Fruit fly (Drosophila melanogaster) whole organism, embryonic: Measurements from ENCODE around the gene CG11839.
A peak's percentile ranks its signal among the peaks of the same experiment; 100 is the strongest.

Experiments
- Aef1 ChIP-seq: fragments of 200-800 bp; sonication (Bioruptor generic); IDR thresholded peaks from 3 replicates; pipeline ENCODE4 v1.3.6; 2022; ENCODE audit warnings: missing biosample characterization, missing genetic modification characterization
- CG12391 ChIP-seq: fragments of 200-800 bp; sonication (Bioruptor generic); optimal IDR thresholded peaks from 3 replicates; lab custom pipeline; 2018; ENCODE audit warnings: missing biosample characterization, mild to moderate bottlenecking, missing genetic modification characterization, moderate library complexity
- CG12659 ChIP-seq: fragments of 200-800 bp; sonication (Bioruptor generic); optimal IDR thresholded peaks from 3 replicates; lab custom pipeline; 2017; ENCODE audit warnings: mild to moderate bottlenecking, missing biosample characterization, missing genetic modification reagents, missing genetic modification characterization
- CG13894 ChIP-seq: fragments of 200-800 bp; sonication (Bioruptor generic); optimal IDR thresholded peaks from 3 replicates; lab custom pipeline; 2018; ENCODE audit warnings: missing biosample characterization, mild to moderate bottlenecking, missing genetic modification characterization, moderate library complexity
- CG14050 ChIP-seq: fragments of 200-800 bp; sonication (Bioruptor generic); IDR thresholded peaks from 3 replicates; pipeline ENCODE4 v1.3.6; 2022; ENCODE audit warnings: missing biosample characterization, missing genetic modification characterization
- CG14441 ChIP-seq: fragments of 200-800 bp; sonication (Bioruptor generic); IDR thresholded peaks from 2 replicates; pipeline ENCODE4 v1.3.6; 2022; ENCODE audit warnings: missing biosample characterization, missing genetic modification characterization
- CG15514 ChIP-seq: fragments of 200-800 bp; sonication (Bioruptor generic); optimal IDR thresholded peaks from 3 replicates; lab custom pipeline; 2017; ENCODE audit warnings: missing biosample characterization, missing genetic modification characterization, mild to moderate bottlenecking, moderate library complexity, missing genetic modification reagents
- CG15696 ChIP-seq: fragments of 200-800 bp; sonication (Bioruptor generic); optimal IDR thresholded peaks from 2 replicates; lab custom pipeline; 2019; ENCODE audit warnings: missing biosample characterization, mild to moderate bottlenecking, missing genetic modification characterization, moderate library complexity
- CG2678 ChIP-seq: fragments of 200-800 bp; sonication (Bioruptor generic); optimal IDR thresholded peaks from 3 replicates; lab custom pipeline; 2019; ENCODE audit warnings: missing biosample characterization, mild to moderate bottlenecking, missing genetic modification characterization, moderate library complexity
- CG2875 ChIP-seq: fragments of 200-800 bp; sonication (Bioruptor generic); optimal IDR thresholded peaks from 2 replicates; lab custom pipeline; 2017; ENCODE audit warnings: missing biosample characterization, mild to moderate bottlenecking, missing genetic modification characterization, missing genetic modification reagents
- CG30020 ChIP-seq: fragments of 200-800 bp; optimal IDR thresholded peaks from 2 replicates; lab custom pipeline; 2019; ENCODE audit warnings: missing biosample characterization, mild to moderate bottlenecking, missing genetic modification characterization, moderate library complexity
- CG32532 ChIP-seq: fragments of 200-800 bp; sonication (Bioruptor generic); IDR thresholded peaks from 2 replicates; pipeline ENCODE4 v1.3.6; 2022; ENCODE audit warnings: missing biosample characterization, missing genetic modification characterization
- CG32772 ChIP-seq: fragments of 200-800 bp; sonication (Bioruptor generic); IDR thresholded peaks from 2 replicates; pipeline ENCODE4 v1.3.6; 2022; ENCODE audit warnings: missing biosample characterization, missing genetic modification characterization
- CG3281 ChIP-seq: fragments of 200-800 bp; sonication (Bioruptor generic); optimal IDR thresholded peaks from 3 replicates; lab custom pipeline; 2017; ENCODE audit warnings: missing biosample characterization, mild to moderate bottlenecking, missing genetic modification characterization
- CG34224 ChIP-seq: fragments of 200-800 bp; sonication (Bioruptor generic); IDR thresholded peaks from 3 replicates; pipeline ENCODE4 v1.3.6; 2022; ENCODE audit warnings: missing biosample characterization, missing genetic modification characterization; ENCODE audit not compliant: partially characterized antibody
- CG43689 ChIP-seq: fragments of 200-800 bp; sonication (Bioruptor generic); IDR thresholded peaks from 2 replicates; pipeline ENCODE4 v1.3.6; 2022; ENCODE audit warnings: missing biosample characterization, missing genetic modification characterization
- CG4617 ChIP-seq: fragments of 200-800 bp; sonication (Bioruptor generic); optimal IDR thresholded peaks from 3 replicates; lab custom pipeline; 2016; ENCODE audit warnings: missing biosample characterization, missing genetic modification characterization, borderline replicate concordance
- CG6854 ChIP-seq: fragments of 200-800 bp; sonication (Bioruptor generic); optimal IDR thresholded peaks from 3 replicates; lab custom pipeline; 2017; ENCODE audit warnings: missing biosample characterization, mild to moderate bottlenecking, missing genetic modification characterization
- D19B ChIP-seq: fragments of 200-800 bp; sonication (Bioruptor generic); optimal IDR thresholded peaks from 2 replicates; lab custom pipeline; 2017; ENCODE audit warnings: missing biosample characterization, mild to moderate bottlenecking, missing genetic modification characterization
- Dek ChIP-seq: fragments of 200-800 bp; sonication (Bioruptor generic); optimal IDR thresholded peaks from 3 replicates; lab custom pipeline; 2019; ENCODE audit warnings: missing biosample characterization, mild to moderate bottlenecking, missing genetic modification characterization, moderate library complexity
- Dref ChIP-seq: fragments of 200-800 bp; sonication (Bioruptor generic); IDR thresholded peaks from 2 replicates; pipeline ENCODE4 v1.3.6; 2022; ENCODE audit warnings: missing biosample characterization, missing genetic modification characterization
- ERR ChIP-seq: fragments of 200-800 bp; sonication (Bioruptor generic); optimal IDR thresholded peaks from 2 replicates; lab custom pipeline; 2016; ENCODE audit warnings: missing biosample characterization, missing genetic modification characterization
- Ets97D ChIP-seq: fragments of 200-800 bp; sonication (Bioruptor generic); optimal IDR thresholded peaks from 3 replicates; lab custom pipeline; 2016; ENCODE audit warnings: missing biosample characterization, missing genetic modification characterization
- Fer3 ChIP-seq: fragments of 200-800 bp; sonication (Bioruptor generic); optimal IDR thresholded peaks from 2 replicates; lab custom pipeline; 2018; ENCODE audit warnings: missing biosample characterization, mild to moderate bottlenecking, missing genetic modification characterization, moderate library complexity
- H15 ChIP-seq: fragments of 200-800 bp; sonication (Bioruptor generic); IDR thresholded peaks from 3 replicates; pipeline ENCODE4 v1.3.6; 2022; ENCODE audit warnings: missing biosample characterization, missing genetic modification characterization
- HLH54F ChIP-seq: fragments of 200-800 bp; sonication (Bioruptor generic); optimal IDR thresholded peaks from 3 replicates; lab custom pipeline; 2016; ENCODE audit warnings: missing biosample characterization, missing genetic modification characterization
- Hr39 ChIP-seq: fragments of >200 bp; optimal IDR thresholded peaks from 2 replicates; lab custom pipeline; 2017
- Oaz ChIP-seq: fragments of 200-800 bp; sonication (Bioruptor generic); IDR thresholded peaks from 2 replicates; pipeline ENCODE4 v1.3.6; 2022; ENCODE audit warnings: missing biosample characterization, missing genetic modification characterization
- br ChIP-seq: fragments of >200 bp; optimal IDR thresholded peaks from 2 replicates; lab custom pipeline; 2017
- caup ChIP-seq: fragments of 200-800 bp; sonication (Bioruptor generic); optimal IDR thresholded peaks from 3 replicates; lab custom pipeline; 2017; ENCODE audit warnings: missing biosample characterization, mild to moderate bottlenecking, missing genetic modification characterization, moderate library complexity; ENCODE audit not compliant: severe bottlenecking
- dpn ChIP-seq, 2 experiments: fragments of 200-800 bp; sonication (Bioruptor generic); optimal IDR thresholded peaks; 3 replicates each; lab custom pipeline; 2016; ENCODE audit warnings: missing biosample characterization in 2 of 2, missing genetic modification characterization in 2 of 2
- esg ChIP-seq: fragments of 200-800 bp; sonication (Bioruptor generic); conservative IDR thresholded peaks from 2 replicates; pipeline ENCODE4 v1.3.6; 2022; ENCODE audit warnings: missing biosample characterization, missing genetic modification characterization
- gsb ChIP-seq: fragments of 200-800 bp; sonication (Bioruptor generic); IDR thresholded peaks from 2 replicates; pipeline ENCODE4 v1.3.6; 2022; ENCODE audit warnings: missing biosample characterization, missing genetic modification characterization
- hb ChIP-seq: fragments of 200-800 bp; sonication (Bioruptor generic); IDR thresholded peaks from 3 replicates; pipeline ENCODE4 v1.3.6; 2022; ENCODE audit warnings: missing biosample characterization, missing genetic modification characterization; ENCODE audit not compliant: partially characterized antibody
- hth ChIP-seq: fragments of >200 bp; optimal IDR thresholded peaks from 2 replicates; lab custom pipeline; 2017; ENCODE audit warnings: inconsistent platforms
- ind ChIP-seq: fragments of 200-800 bp; sonication (Bioruptor generic); optimal IDR thresholded peaks from 3 replicates; lab custom pipeline; 2016; ENCODE audit warnings: missing biosample characterization, missing genetic modification characterization
- jigr1 ChIP-seq: fragments of 200-800 bp; sonication (Bioruptor generic); IDR thresholded peaks from 3 replicates; pipeline ENCODE4 v1.3.6; 2022; ENCODE audit warnings: missing biosample characterization, missing genetic modification characterization
- jing ChIP-seq: fragments of 200-800 bp; sonication (Bioruptor generic); optimal IDR thresholded peaks from 2 replicates; lab custom pipeline; 2018; ENCODE audit warnings: missing biosample characterization, mild to moderate bottlenecking, missing genetic modification characterization
- lov ChIP-seq, 2 experiments: fragments of 200-800 bp in 1 of 2; fragments of >200 bp in 1 of 2; sonication (Bioruptor generic) in 1 of 2; IDR thresholded peaks in 1 of 2; optimal IDR thresholded peaks in 1 of 2; 2 replicates in 1 of 2; 3 replicates in 1 of 2; pipeline versions ENCODE4 v1.3.6 to Lab custom; 2017 to 2022; ENCODE audit warnings: missing biosample characterization in 1 of 2, missing genetic modification characterization in 1 of 2
- maf-S ChIP-seq: fragments of 200-800 bp; sonication (Bioruptor generic); optimal IDR thresholded peaks from 2 replicates; lab custom pipeline; 2016; ENCODE audit warnings: missing biosample characterization, missing genetic modification characterization
- p53 ChIP-seq: fragments of 200-800 bp; sonication (Bioruptor generic); optimal IDR thresholded peaks from 2 replicates; lab custom pipeline; 2016; ENCODE audit warnings: missing biosample characterization, missing genetic modification characterization
- phol ChIP-seq: fragments of 200-800 bp; sonication (Bioruptor generic); optimal IDR thresholded peaks from 3 replicates; lab custom pipeline; 2018; ENCODE audit warnings: missing biosample characterization, mild to moderate bottlenecking, missing genetic modification characterization, moderate library complexity
- sug ChIP-seq: fragments of 200-800 bp; optimal IDR thresholded peaks from 2 replicates; lab custom pipeline; 2019; ENCODE audit warnings: missing biosample characterization, mild to moderate bottlenecking, missing genetic modification characterization, moderate library complexity
- unpg ChIP-seq: fragments of 200-800 bp; sonication (Bioruptor generic); optimal IDR thresholded peaks from 3 replicates; lab custom pipeline; 2018; ENCODE audit warnings: missing biosample characterization, mild to moderate bottlenecking, missing genetic modification characterization, moderate library complexity

Gene CG11839

DNA sequence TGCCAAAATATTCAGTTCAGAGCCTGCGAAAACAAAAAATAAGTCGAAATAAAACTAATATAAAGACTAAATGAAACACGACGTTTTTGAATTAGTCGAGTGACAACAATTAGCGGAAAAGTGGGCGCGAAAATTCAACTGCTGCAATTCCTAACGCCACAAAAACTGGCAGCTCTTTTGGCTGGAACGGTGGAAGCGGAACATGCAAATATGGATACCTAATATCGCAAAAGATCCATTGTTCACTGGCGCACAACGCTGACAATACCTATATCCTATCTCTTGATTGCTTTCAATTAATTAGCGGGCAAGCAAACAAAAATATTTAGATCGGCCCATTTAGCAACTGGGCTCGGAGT, 20.4 kb upstream of the CG11839 start, which contains the start of gene CG11791 (continued):
- TF ChIP-seq esg (GFP tag; lab: Robert Waterston, UW) (no peak), unpg (GFP tag; lab: Kevin White, UChicago) (no peak), CG2875 (GFP tag; lab: Kevin White, UChicago) (no peak), H15 (no peak), CG12391 (tag; lab: Kevin White, UChicago) (no peak), Ets97D (no peak), CG34224 (GFP tag; lab: Robert Waterston, UW) (no peak), jigr1 (GFP tag; lab: Robert Waterston, UW) (no peak), CG43689 (GFP tag; lab: Robert Waterston, UW) (no peak), CG6854 (GFP tag; lab: Kevin White, UChicago) (no peak), Fer3 (tag; lab: Kevin White, UChicago) (no peak), hth (lab: Kevin White, UChicago) (no peak), CG32532 (GFP tag; lab: Robert Waterston, UW) (no peak), br (lab: Kevin White, UChicago) (no peak), lov (optimal IDR thresholded peaks at IDR 0.05; lab: Kevin White, UChicago) (no peak), lov (GFP tag; IDR thresholded peaks at IDR 0.05; lab: Robert Waterston, UW) (no peak), Oaz (GFP tag; lab: Robert Waterston, UW) (no peak), phol (peak; percentile 6), CG30020 (tag; lab: Kevin White, UChicago) (peak; percentile 36), CG15514 (GFP tag; lab: Kevin White, UChicago) (peak; percentile 29), hb (no peak), CG4617 (GFP tag; lab: Kevin White, UChicago) (no peak), Hr39 (lab: Kevin White, UChicago) (no peak), HLH54F (GFP tag; lab: Kevin White, UChicago) (peak; percentile 1), Dref (GFP tag; lab: Robert Waterston, UW) (no peak), CG2678 (tag; lab: Kevin White, UChicago) (no peak), CG13894 (tag; lab: Kevin White, UChicago) (no peak), maf-S (GFP tag; lab: Kevin White, UChicago) (no peak), p53 (GFP tag; lab: Kevin White, UChicago) (no peak), sug (tag; lab: Kevin White, UChicago) (no peak), Dek (tag; lab: Kevin White, UChicago) (no peak), gsb (GFP tag; lab: Robert Waterston, UW) (no peak), Aef1 (no peak), jing (GFP tag; lab: Kevin White, UChicago) (no peak), CG14050 (GFP tag; lab: Robert Waterston, UW) (no peak), ERR (GFP tag; lab: Kevin White, UChicago) (no peak), CG32772 (GFP tag; lab: Robert Waterston, UW) (no peak), CG12659 (no peak), CG3281 (GFP tag; lab: Kevin White, UChicago) (no peak), ind (GFP tag; lab: Kevin White, UChicago) (no peak), D19B (GFP tag; lab: Kevin White, UChicago) (no peak), CG15696 (tag; lab: Kevin White, UChicago) (no peak), dpn (GFP tag; optimal IDR thresholded peaks at IDR 0.05; lab: Kevin White, UChicago) (no peak), caup (GFP tag; lab: Kevin White, UChicago) (no peak), CG14441 (no peak)
- TF ChIP-seq, all 482 proteins: peak for 13
